Worm (Caenorhabditis elegans) whole organism, early embryonic: Measurements from ENCODE around the gene nol-56.

Experiments
- B0310.2 ChIP-seq: sonication (generic microtip); optimal IDR thresholded peaks from 2 replicates; lab custom pipeline; 2016; ENCODE audit warnings: mild to moderate bottlenecking, missing genetic modification characterization, missing compliant biosample characterization
- F13C5.2 ChIP-seq: sonication (generic microtip); optimal IDR thresholded peaks from 2 replicates; lab custom pipeline; 2017; ENCODE audit warnings: mild to moderate bottlenecking, missing genetic modification characterization, inconsistent platforms, missing compliant biosample characterization
- aly-1 ChIP-seq: sonication (generic microtip); optimal IDR thresholded peaks from 2 replicates; lab custom pipeline; 2016; ENCODE audit warnings: missing genetic modification characterization, missing compliant biosample characterization
- ama-1 ChIP-seq: fragments of 150-350 bp; optimal IDR thresholded peaks from 2 replicates; lab custom pipeline; 2014
- ceh-36 ChIP-seq: sonication (generic microtip); optimal IDR thresholded peaks from 2 replicates; lab custom pipeline; 2016; ENCODE audit warnings: missing genetic modification characterization, inconsistent platforms, missing compliant biosample characterization
- ets-7 ChIP-seq: sonication (generic microtip); optimal IDR thresholded peaks from 2 replicates; lab custom pipeline; 2016; ENCODE audit warnings: missing genotype, missing genetic modification characterization, missing compliant biosample characterization
- flt-1 ChIP-seq: fragments of 200-800 bp; sonication (Bioruptor generic); IDR thresholded peaks from 2 replicates; pipeline ENCODE4 v1.3.6; 2022; ENCODE audit warnings: missing genetic modification characterization, missing compliant biosample characterization
- hmbx-1 ChIP-seq: sonication (generic microtip); optimal IDR thresholded peaks from 2 replicates; lab custom pipeline; 2016; ENCODE audit warnings: mild to moderate bottlenecking, missing genetic modification characterization, missing compliant biosample characterization
- hnd-1 ChIP-seq: sonication (generic microtip); optimal IDR thresholded peaks from 2 replicates; lab custom pipeline; 2016; ENCODE audit warnings: missing genetic modification characterization, missing compliant biosample characterization
- scrt-1 ChIP-seq: fragments of 200-800 bp; sonication (Bioruptor generic); IDR thresholded peaks from 2 replicates; pipeline ENCODE4 v1.3.6; 2022; ENCODE audit warnings: missing genetic modification characterization, missing compliant biosample characterization
- sea-1 ChIP-seq: fragments of 200-800 bp; sonication (Bioruptor generic); conservative IDR thresholded peaks from 2 replicates; pipeline ENCODE4 v1.3.6; 2022; ENCODE audit warnings: missing genetic modification characterization, missing compliant biosample characterization
- tbx-11 ChIP-seq: fragments of 200-800 bp; sonication (Bioruptor generic); IDR thresholded peaks from 2 replicates; pipeline ENCODE4 v1.3.6; 2022; ENCODE audit warnings: missing genetic modification characterization, missing compliant biosample characterization
- tbx-37 ChIP-seq: fragments of 200-800 bp; sonication (Bioruptor generic); conservative IDR thresholded peaks from 2 replicates; pipeline ENCODE4 v1.3.6; 2022; ENCODE audit warnings: missing genetic modification reagents, missing genetic modification characterization, missing compliant biosample characterization
- tra-4 ChIP-seq: sonication (generic microtip); optimal IDR thresholded peaks from 2 replicates; lab custom pipeline; 2017; ENCODE audit warnings: missing genetic modification characterization, missing compliant biosample characterization

- TF ChIP-seq hnd-1 (tag; lab: Kevin White, UChicago) (peak; percentile 21), tbx-37 (GFP tag; lab: Robert Waterston, UW) (peak; percentile 86), flt-1 (GFP tag; lab: Robert Waterston, UW) (no peak), sea-1 (no peak), tra-4 (no peak), F13C5.2 (tag; lab: Kevin White, UChicago) (peak; percentile 43), ets-7 (tag; lab: Kevin White, UChicago) (no peak), ama-1 (lab: Kevin White, UChicago) (no peak), B0310.2 (tag; lab: Kevin White, UChicago) (no peak), hmbx-1 (tag; lab: Kevin White, UChicago) (no peak), ceh-36 (tag; lab: Kevin White, UChicago) (no peak), tbx-11 (no peak), scrt-1 (GFP tag; lab: Robert Waterston, UW) (no peak), aly-1 (tag; lab: Kevin White, UChicago) (no peak)
Observed at ce11 chrV:10355773-10356335, 3.1 kb upstream of the nol-56 start, which contains the start of gene sluh-7.
